1 worm cellular context compared by ENCODE assay signal in genomic region chrX:14003538-14003937, ce11.
A peak's percentile ranks its signal among the peaks of the same experiment; 100 is the strongest.
TF ChIP-seq lines count a peak whose summit lies in the region.

No protein-coding gene starts in this region.

TF ChIP-seq in whole organism, L4 larva, 104 proteins besides CTCF, POLR2A, EP300 and RAD21 (continued from another document):
- TF ChIP-seq Y5F2A.4 (GFP tag; optimal IDR thresholded peaks at IDR 0.05; lab: Kevin White, UChicago) (no peak), mdl-1 (tag; optimal IDR thresholded peaks at IDR 0.05; lab: Kevin White, UChicago) (no peak), dve-1 (tag; optimal IDR thresholded peaks at IDR 0.05; lab: Kevin White, UChicago; ENCODE audit: insufficient read depth) (peak; percentile 5), lin-39 (tag; optimal IDR thresholded peaks at IDR 0.05; lab: Kevin White, UChicago) (no peak), gei-8 (GFP tag; optimal IDR thresholded peaks at IDR 0.05; lab: Kevin White, UChicago) (no peak), skn-1 (tag; optimal IDR thresholded peaks at IDR 0.05; lab: Kevin White, UChicago) (no peak), zfp-3 (GFP tag; conservative IDR thresholded peaks at IDR 0.05; lab: Robert Waterston, UW) (0 out of 2 replicates have a peak, but pooled peaks have one; percentile 8), lin-38 (GFP tag; IDR thresholded peaks at IDR 0.05; lab: Robert Waterston, UW) (0 out of 2 replicates have a peak, but pooled peaks have one; percentile 18), nhr-10 (tag; optimal IDR thresholded peaks at IDR 0.05; lab: Kevin White, UChicago) (no peak), nhr-28 (tag; optimal IDR thresholded peaks at IDR 0.05; lab: Kevin White, UChicago) (peak; percentile 80), dpl-1 (GFP tag; optimal IDR thresholded peaks at IDR 0.05; lab: Kevin White, UChicago) (no peak), hlh-11 (tag; optimal IDR thresholded peaks at IDR 0.05; lab: Kevin White, UChicago) (peak; percentile 41), mxl-2 (GFP tag; conservative IDR thresholded peaks at IDR 0.05; lab: Robert Waterston, UW) (no peak), ceh-28 (tag; optimal IDR thresholded peaks at IDR 0.05; lab: Kevin White, UChicago) (no peak), lir-3 (tag; optimal IDR thresholded peaks at IDR 0.05; lab: Kevin White, UChicago) (no peak), ama-1 (optimal IDR thresholded peaks at IDR 0.05; lab: Kevin White, UChicago) (no peak)
